Worm (Caenorhabditis elegans): ENCODE measurements around the gene ZK632.12.

DNA sequence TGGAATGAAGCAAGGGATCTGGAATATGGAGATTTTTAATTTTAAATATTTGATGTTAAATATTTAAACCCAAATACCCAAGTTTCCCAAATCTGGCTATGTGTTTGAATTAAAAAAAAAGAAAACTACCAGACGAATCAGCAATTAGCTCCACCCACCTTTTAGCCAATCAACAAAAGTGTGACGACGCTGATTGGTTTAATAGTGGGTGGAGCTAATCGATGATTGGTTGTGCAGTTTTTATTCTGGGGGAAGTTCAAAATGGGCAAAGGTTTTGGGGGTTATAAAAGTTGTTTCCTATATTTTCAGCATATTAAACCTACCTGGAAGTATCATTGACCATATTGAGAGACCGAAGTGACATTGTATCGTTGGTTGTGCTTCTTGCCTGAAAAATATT is 43.9 kb downstream of the ZK632.12 start:
- no peak for TF ChIP-seq nfya-1 (tag; optimal IDR thresholded peaks at IDR 0.05; ENCODE audit: borderline replicate concordance, insufficient read depth)
- no peak for TF ChIP-seq ZK185.1 (tag; optimal IDR thresholded peaks at IDR 0.05; ENCODE audit: poor library complexity, severe bottlenecking)
- TF ChIP-seq sdz-38 (tag; optimal IDR thresholded peaks at IDR 0.05): no peak
- no peak for TF ChIP-seq egl-18 (GFP tag; IDR thresholded peaks at IDR 0.05)
- TF ChIP-seq gei-17 (GFP tag; optimal IDR thresholded peaks at IDR 0.05): no peak
- TF ChIP-seq mes-4 (tag; optimal IDR thresholded peaks at IDR 0.05): no peak
- no peak for TF ChIP-seq lin-35 (GFP tag; optimal IDR thresholded peaks at IDR 0.05)
- TF ChIP-seq pha-4 (tag; optimal IDR thresholded peaks at IDR 0.05): no peak
- no peak for TF ChIP-seq aptf-2 (GFP tag; conservative IDR thresholded peaks at IDR 0.05)
- TF ChIP-seq tbx-9 (tag; optimal IDR thresholded peaks at IDR 0.05; ENCODE audit: borderline replicate concordance): no peak
- no peak for TF ChIP-seq somi-1 (GFP tag; optimal IDR thresholded peaks at IDR 0.05)

Data from whole organism, young adult.